Fruit fly (Drosophila melanogaster): ENCODE data around the gene Wnt4.

Wnt4 gene

dm6 chr2L:7260251-7260650, 16.7 kb downstream of the Wnt4 start:
- peak; percentile 11 for TF ChIP-seq Blimp-1 (GFP tag; optimal IDR thresholded peaks at IDR 0.05)
- 0 out of 2 replicates have a peak, but pooled peaks have one; percentile 13 for TF ChIP-seq E2f1 (GFP tag; IDR thresholded peaks at IDR 0.05)
- TF ChIP-seq cg (GFP tag; optimal IDR thresholded peaks at IDR 0.05): peak; percentile 13
- peak; percentile 7 for TF ChIP-seq CG10979 (tag; optimal IDR thresholded peaks at IDR 0.05)
- peak; percentile 8 for TF ChIP-seq CG1529 (GFP tag; optimal IDR thresholded peaks at IDR 0.05)
- TF ChIP-seq CG30431 (GFP tag; optimal IDR thresholded peaks at IDR 0.05): no peak
- no peak for TF ChIP-seq CG31365 (tag; optimal IDR thresholded peaks at IDR 0.05)
- TF ChIP-seq bab2 (GFP tag; optimal IDR thresholded peaks at IDR 0.05): no peak
- TF ChIP-seq wdn (GFP tag; IDR thresholded peaks at IDR 0.05): no peak
- peak; percentile 79 for TF ChIP-seq sens (GFP tag)
- no peak for TF ChIP-seq disco-r (GFP tag; optimal IDR thresholded peaks at IDR 0.05)
- TF ChIP-seq Ets65A (GFP tag): peak; percentile 17
- peak; percentile 7 for TF ChIP-seq Sox102F (GFP tag; optimal IDR thresholded peaks at IDR 0.05)
- TF ChIP-seq amos (GFP tag; IDR thresholded peaks at IDR 0.05; ENCODE audit: partially characterized antibody): no peak
- no peak for TF ChIP-seq CG12104 (GFP tag; optimal IDR thresholded peaks at IDR 0.05)
- TF ChIP-seq gem (tag; optimal IDR thresholded peaks at IDR 0.05): peak; percentile 15

dm6 chr2L:7259500-7259899, 17.5 kb downstream of the Wnt4 start:
- no peak for TF ChIP-seq CG10979 (tag; optimal IDR thresholded peaks at IDR 0.05)
- peak; percentile 93 for TF ChIP-seq oc (tag; optimal IDR thresholded peaks at IDR 0.05)

dm6 chr2L:7258105-7258504, 18.9 kb downstream of the Wnt4 start:
- TF ChIP-seq CG4328 (GFP tag; optimal IDR thresholded peaks at IDR 0.05): no peak
- TF ChIP-seq gem (tag; optimal IDR thresholded peaks at IDR 0.05): peak; percentile 61
- peak; percentile 39 for TF ChIP-seq D19A (tag; optimal IDR thresholded peaks at IDR 0.05)
- peak; percentile 66 for TF ChIP-seq CG14441 (GFP tag; IDR thresholded peaks at IDR 0.05)
- TF ChIP-seq sisA (GFP tag; IDR thresholded peaks at IDR 0.05): peak; percentile 54
- peak; percentile 39 for TF ChIP-seq CG12391 (tag; optimal IDR thresholded peaks at IDR 0.05)
- peak; percentile 72 for TF ChIP-seq Bgb (GFP tag; IDR thresholded peaks at IDR 0.05; ENCODE audit: partially characterized antibody)
- TF ChIP-seq B-H1 (GFP tag; IDR thresholded peaks at IDR 0.05): no peak
- TF ChIP-seq scrt (GFP tag; optimal IDR thresholded peaks at IDR 0.05): peak; percentile 12
- TF ChIP-seq hbn (GFP tag; IDR thresholded peaks at IDR 0.05; ENCODE audit: partially characterized antibody): no peak
- TF ChIP-seq CG1233 (GFP tag; optimal IDR thresholded peaks at IDR 0.05): no peak
- peak; percentile 60 for TF ChIP-seq Meics (GFP tag; optimal IDR thresholded peaks at IDR 0.05)
- no peak; the same call in 1 of the 2 replicates for TF ChIP-seq wor (GFP tag; IDR thresholded peaks at IDR 0.05)
- TF ChIP-seq CG13287 (GFP tag; IDR thresholded peaks at IDR 0.05; ENCODE audit: partially characterized antibody): no peak
- TF ChIP-seq Nf-YA (GFP tag; IDR thresholded peaks at IDR 0.05): no peak
- no peak for TF ChIP-seq nerfin-2 (GFP tag; IDR thresholded peaks at IDR 0.05; ENCODE audit: partially characterized antibody)
- no peak for TF ChIP-seq Kr (GFP tag; optimal IDR thresholded peaks at IDR 0.05)
- peak; percentile 54; the same call in 2 of the 3 replicates for TF ChIP-seq CG17361 (GFP tag; IDR thresholded peaks at IDR 0.05)
- peak; percentile 34 for TF ChIP-seq CG4854 (GFP tag; optimal IDR thresholded peaks at IDR 0.05)
- TF ChIP-seq CG33557 (GFP tag; optimal IDR thresholded peaks at IDR 0.05): no peak
- no peak for TF ChIP-seq Drgx (GFP tag; IDR thresholded peaks at IDR 0.05)
- TF ChIP-seq CG30020 (tag; optimal IDR thresholded peaks at IDR 0.05): no peak
- no peak for TF ChIP-seq toy (GFP tag; IDR thresholded peaks at IDR 0.05)
- TF ChIP-seq CG10209 (GFP tag; optimal IDR thresholded peaks at IDR 0.05): peak; percentile 44
- TF ChIP-seq CG8478 (optimal IDR thresholded peaks at IDR 0.05): no peak
- TF ChIP-seq gsb-n (tag; optimal IDR thresholded peaks at IDR 0.05): peak; percentile 15
- TF ChIP-seq CG7987 (GFP tag; optimal IDR thresholded peaks at IDR 0.05): peak; percentile 54
- peak; percentile 87 for TF ChIP-seq CG32532 (GFP tag; IDR thresholded peaks at IDR 0.05)
- TF ChIP-seq Eip74EF (GFP tag; optimal IDR thresholded peaks at IDR 0.05): no peak
- no peak for TF ChIP-seq Usf (GFP tag; optimal IDR thresholded peaks at IDR 0.05)
- no peak for TF ChIP-seq CG15073 (GFP tag; optimal IDR thresholded peaks at IDR 0.05)
- no peak for TF ChIP-seq Sox100B (GFP tag; optimal IDR thresholded peaks at IDR 0.05)
- TF ChIP-seq Dref (GFP tag; IDR thresholded peaks at IDR 0.05): no peak

Data from whole organism, embryonic.